Worm (Caenorhabditis elegans): ENCODE data around the gene F52B11.2.

The F52B11.2 gene

DNA sequence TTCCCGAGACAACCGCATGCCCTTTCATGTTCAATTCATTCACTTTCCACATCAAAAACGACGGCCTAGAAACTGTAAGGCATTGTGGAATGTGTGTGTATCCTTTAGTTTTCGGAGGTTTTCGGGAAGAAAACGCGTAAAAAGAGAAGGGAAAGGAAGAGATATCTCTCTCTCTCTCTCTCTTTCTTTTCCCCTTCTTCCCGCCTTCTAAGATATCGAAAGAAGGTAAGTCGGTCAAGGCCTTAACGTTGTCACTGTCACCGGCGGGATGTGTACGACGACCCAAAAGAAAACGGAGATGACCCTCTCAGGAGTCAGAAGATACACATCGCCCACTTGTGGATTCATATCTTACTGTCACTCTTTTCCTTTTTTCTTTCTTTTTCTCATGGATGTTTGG lies 6.4 kb downstream of the F52B11.2 start (continued):
- no peak for TF ChIP-seq sdz-38 (tag; optimal IDR thresholded peaks at IDR 0.05)
- TF ChIP-seq snpc-4 (GFP tag; optimal IDR thresholded peaks at IDR 0.05): no peak
- no peak for TF ChIP-seq snpc-4 (tag; optimal IDR thresholded peaks at IDR 0.05)
- TF ChIP-seq hlh-26 (GFP tag; conservative IDR thresholded peaks at IDR 0.05): no peak

DNA sequence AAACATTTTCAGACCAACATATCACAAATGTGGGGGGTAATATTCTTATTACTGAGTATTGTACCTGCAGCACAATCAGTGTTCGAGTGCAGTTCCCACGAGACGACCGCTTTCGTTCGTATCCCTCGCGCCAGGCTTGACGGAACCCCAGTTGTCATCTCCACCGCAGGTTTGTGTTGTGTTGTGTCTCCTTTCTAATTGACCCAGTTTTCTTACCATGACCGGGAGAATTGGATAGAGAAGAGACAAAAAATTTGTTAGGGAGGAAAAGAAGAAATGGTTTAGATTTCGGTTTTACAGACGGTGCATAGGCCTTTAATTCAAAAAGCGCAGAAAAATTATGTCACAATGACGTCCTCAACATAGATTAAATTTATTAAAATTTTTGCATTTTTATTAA lies 7.9 kb downstream of the F52B11.2 start, which contains the start of gene noah-2:
Gene noah-2 (plus strand): TSS at position 13 of the 400 bp plus-strand sequence.
- no peak for TF ChIP-seq nfya-1 (tag; optimal IDR thresholded peaks at IDR 0.05; ENCODE audit: borderline replicate concordance, insufficient read depth)
- no peak for TF ChIP-seq F23B12.7 (tag; optimal IDR thresholded peaks at IDR 0.05; ENCODE audit: insufficient read depth)
- TF ChIP-seq ceh-58 (GFP tag; IDR thresholded peaks at IDR 0.05): no peak
- TF ChIP-seq him-1 (tag; optimal IDR thresholded peaks at IDR 0.05): no peak
- TF ChIP-seq nhr-179 (tag; optimal IDR thresholded peaks at IDR 0.05): no peak
- TF ChIP-seq lsl-1 (GFP tag; optimal IDR thresholded peaks at IDR 0.05): no peak
- TF ChIP-seq fkh-3 (tag; optimal IDR thresholded peaks at IDR 0.05): no peak
- no peak for TF ChIP-seq F37B4.10 (GFP tag; IDR thresholded peaks at IDR 0.05)
- TF ChIP-seq F52B5.7 (tag; optimal IDR thresholded peaks at IDR 0.05): no peak
- no peak for TF ChIP-seq T07F8.4 (tag; optimal IDR thresholded peaks at IDR 0.05)
- no peak for TF ChIP-seq pha-4 (tag; optimal IDR thresholded peaks at IDR 0.05)
- no peak for TF ChIP-seq ccch-3 (GFP tag; optimal IDR thresholded peaks at IDR 0.05)
- TF ChIP-seq ceh-40 (GFP tag; IDR thresholded peaks at IDR 0.05): no peak
- no peak for TF ChIP-seq T26A5.8 (tag; optimal IDR thresholded peaks at IDR 0.05)
- no peak for TF ChIP-seq mes-4 (tag; optimal IDR thresholded peaks at IDR 0.05)
- TF ChIP-seq nhr-120 (GFP tag; IDR thresholded peaks at IDR 0.05): no peak
- TF ChIP-seq tbp1 (GFP tag; optimal IDR thresholded peaks at IDR 0.05): no peak
- TF ChIP-seq zim-3 (tag; optimal IDR thresholded peaks at IDR 0.05): no peak
- no peak for TF ChIP-seq B0261.1 (tag; optimal IDR thresholded peaks at IDR 0.05)
- TF ChIP-seq chd-7 (tag; optimal IDR thresholded peaks at IDR 0.05): no peak

DNA sequence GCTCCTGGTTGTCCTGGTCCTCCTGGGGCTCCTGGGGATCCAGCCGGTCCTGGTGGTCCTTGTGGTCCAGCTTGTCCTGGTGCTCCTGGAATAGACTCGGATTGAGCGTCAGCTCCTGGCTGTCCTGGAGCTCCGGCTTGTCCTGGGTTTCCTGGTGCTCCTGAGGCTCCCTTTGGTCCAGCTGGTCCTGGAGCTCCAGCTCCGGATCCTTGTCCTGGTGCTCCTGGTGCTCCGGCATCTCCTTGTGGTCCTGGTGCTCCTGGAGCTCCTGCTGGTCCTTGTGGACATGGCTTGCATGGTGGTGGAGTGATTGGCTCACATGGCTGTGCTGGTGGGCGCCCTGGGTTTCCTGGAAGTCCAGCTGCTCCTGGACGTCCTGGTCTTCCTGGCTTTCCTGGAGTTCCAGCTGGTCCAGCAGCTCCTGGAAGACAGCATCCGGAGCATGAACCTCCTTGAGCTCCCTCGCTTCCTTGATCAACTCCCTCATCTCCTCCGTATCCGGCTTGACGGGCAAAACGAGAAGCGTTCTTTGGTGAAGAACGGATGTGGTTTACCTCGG lies 15.3 kb downstream of the F52B11.2 start:
- TF ChIP-seq F37B4.10 (GFP tag; IDR thresholded peaks at IDR 0.05) (no peak), attf-5 (GFP tag; optimal IDR thresholded peaks at IDR 0.05) (peak; percentile 2), lin-26 (GFP tag; IDR thresholded peaks at IDR 0.05) (no peak), mcd-1 (GFP tag; IDR thresholded peaks at IDR 0.05) (peak; percentile 16; the same call in 1 of the 2 replicates), egrh-3 (GFP tag; IDR thresholded peaks at IDR 0.05) (peak; percentile 95), lin-40 (tag; optimal IDR thresholded peaks at IDR 0.05) (peak; percentile 45), F33H1.4 (GFP tag; IDR thresholded peaks at IDR 0.05) (no peak), zfh-2 (GFP tag; conservative IDR thresholded peaks at IDR 0.05) (peak; percentile 87), bed-2 (GFP tag; IDR thresholded peaks at IDR 0.05) (no peak)

DNA sequence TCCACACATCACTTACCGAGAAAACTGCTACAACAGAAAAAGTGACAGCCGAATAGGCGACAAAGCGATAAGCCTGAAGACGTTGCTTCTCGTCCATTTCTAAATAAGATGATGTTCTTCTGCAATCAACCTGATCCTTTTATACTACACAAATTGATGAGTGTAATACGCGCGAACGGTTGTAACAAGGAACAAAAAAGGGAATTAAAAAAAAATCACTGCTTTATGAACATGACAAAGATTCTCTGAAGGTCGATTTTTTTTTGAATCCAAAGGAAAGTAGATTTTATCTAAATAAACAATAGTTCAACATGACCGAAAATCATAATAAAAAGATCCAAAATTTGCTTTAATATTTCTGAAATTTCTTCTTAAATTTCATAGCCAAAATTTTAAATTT lies 15.9 kb downstream of the F52B11.2 start, which contains the start of gene col-133:
Gene col-133 (minus strand): TSS at position 101 of the 400 bp plus-strand sequence.
- TF ChIP-seq athp-1 (tag; optimal IDR thresholded peaks at IDR 0.05): no peak
- no peak for TF ChIP-seq cebp-2 (GFP tag; IDR thresholded peaks at IDR 0.05)

DNA sequence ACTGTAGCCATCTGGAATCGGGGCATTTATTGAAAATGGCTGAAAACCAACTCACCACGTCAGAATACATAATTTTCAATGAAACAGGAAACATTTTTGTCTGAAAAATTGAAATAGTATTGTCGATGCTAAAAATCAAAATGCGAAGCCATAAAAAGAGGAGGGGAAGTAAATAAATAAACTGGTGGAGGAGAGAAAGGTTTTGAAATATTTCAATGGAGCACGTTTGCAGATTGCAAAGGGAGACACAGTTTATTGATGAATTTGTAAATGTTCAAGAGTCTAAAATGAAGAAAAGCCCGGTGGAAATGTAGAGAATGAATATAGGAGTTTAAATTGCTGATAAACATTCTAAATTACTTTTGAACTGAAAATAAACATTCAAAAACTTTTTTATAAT lies 19.7 kb downstream of the F52B11.2 start, which contains the start of gene F52B11.5:
Gene F52B11.5 (minus strand): TSS at position 178 of the 400 bp plus-strand sequence.
- TF ChIP-seq somi-1 (GFP tag; optimal IDR thresholded peaks at IDR 0.05) (no peak), cebp-1 (GFP tag; IDR thresholded peaks at IDR 0.05) (0 out of 2 replicates have a peak, but pooled peaks have one; percentile 22), cebp-1 (tag; optimal IDR thresholded peaks at IDR 0.05) (no peak), T26A5.8 (tag; optimal IDR thresholded peaks at IDR 0.05) (no peak), ceh-58 (GFP tag; IDR thresholded peaks at IDR 0.05) (no peak), rpc-1 (optimal IDR thresholded peaks at IDR 0.05) (no peak), rpc-1 (tag; optimal IDR thresholded peaks at IDR 0.05) (no peak), die-1 (tag; optimal IDR thresholded peaks at IDR 0.05) (no peak), dpff-1 (tag; optimal IDR thresholded peaks at IDR 0.05) (no peak), Y53F4B.3 (GFP tag; IDR thresholded peaks at IDR 0.05) (no peak), akir-1 (GFP tag; optimal IDR thresholded peaks at IDR 0.05) (no peak), F10E7.11 (tag; optimal IDR thresholded peaks at IDR 0.05) (no peak), K11D2.4 (GFP tag; IDR thresholded peaks at IDR 0.05) (no peak), ets-4 (GFP tag; optimal IDR thresholded peaks at IDR 0.05) (no peak)

Measured in whole organism, young adult.